Worm (Caenorhabditis elegans) whole organism, L3 larva: ENCODE data around the gene srbc-50.

Source experiments
- ceh-16 ChIP-seq: sonication (generic microtip); optimal IDR thresholded peaks from 2 replicates; lab custom pipeline; 2017; ENCODE audit warnings: missing biosample characterization, missing genetic modification characterization
- ceh-82 ChIP-seq: fragments of 150-350 bp; optimal IDR thresholded peaks from 2 replicates; lab custom pipeline; 2014; ENCODE audit warnings: missing biosample characterization, missing genetic modification characterization
- daf-12 ChIP-seq: fragments of 150-350 bp; optimal IDR thresholded peaks from 2 replicates; lab custom pipeline; 2014; ENCODE audit warnings: missing biosample characterization, missing genetic modification reagents, missing genetic modification characterization
- elt-3 ChIP-seq, 3 experiments: fragments of 150-350 bp in 1 of 3; sonication (generic microtip) in 2 of 3; optimal IDR thresholded peaks; 2 replicates in 2 of 3; 4 replicates in 1 of 3; lab custom pipeline; 2014 to 2017; ENCODE audit warnings: missing biosample characterization in 3 of 3, missing genetic modification characterization in 3 of 3
- nhr-76 ChIP-seq: fragments of 150-350 bp; sonication (generic microtip); optimal IDR thresholded peaks from 5 replicates; lab custom pipeline; 2014; ENCODE audit warnings: missing biosample characterization, missing genetic modification characterization
- snpc-4 ChIP-seq: fragments of 150-350 bp; optimal IDR thresholded peaks from 2 replicates; lab custom pipeline; 2014; ENCODE audit warnings: missing biosample characterization, missing genetic modification characterization

DNA sequence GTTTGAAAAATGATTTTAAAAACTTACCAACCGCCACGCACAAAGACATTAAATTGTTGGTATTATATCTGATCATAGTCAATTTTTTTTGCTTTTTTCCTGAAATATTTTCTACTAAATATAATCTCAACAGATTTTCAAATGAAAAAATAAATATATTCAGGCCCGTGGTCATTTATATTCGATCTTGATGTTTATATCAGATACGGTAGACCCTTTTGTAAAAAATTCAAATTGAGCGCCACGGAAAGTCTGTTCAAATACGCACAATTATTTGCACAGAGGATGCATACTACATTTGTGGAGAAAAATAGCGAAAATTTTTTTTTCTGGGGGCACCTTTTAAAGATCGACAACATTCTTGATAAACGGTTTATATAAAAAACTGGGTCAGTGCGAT lies 32.4 kb downstream of the srbc-50 start, which contains the start of gene T26E4.4:
- TF ChIP-seq daf-12 (tag; lab: Kevin White, UChicago): no peak
- no peak for TF ChIP-seq ceh-16 (tag; lab: Kevin White, UChicago)
- TF ChIP-seq ceh-82 (tag; lab: Kevin White, UChicago): no peak
- TF ChIP-seq snpc-4: no peak
- TF ChIP-seq elt-3 (tag; optimal IDR thresholded peaks at IDR 0.05; lab: Kevin White, UChicago): no peak
- no peak for TF ChIP-seq nhr-76 (tag; lab: Kevin White, UChicago)
